Worm (Caenorhabditis elegans): ENCODE results near the gene unc-27.

DNA sequence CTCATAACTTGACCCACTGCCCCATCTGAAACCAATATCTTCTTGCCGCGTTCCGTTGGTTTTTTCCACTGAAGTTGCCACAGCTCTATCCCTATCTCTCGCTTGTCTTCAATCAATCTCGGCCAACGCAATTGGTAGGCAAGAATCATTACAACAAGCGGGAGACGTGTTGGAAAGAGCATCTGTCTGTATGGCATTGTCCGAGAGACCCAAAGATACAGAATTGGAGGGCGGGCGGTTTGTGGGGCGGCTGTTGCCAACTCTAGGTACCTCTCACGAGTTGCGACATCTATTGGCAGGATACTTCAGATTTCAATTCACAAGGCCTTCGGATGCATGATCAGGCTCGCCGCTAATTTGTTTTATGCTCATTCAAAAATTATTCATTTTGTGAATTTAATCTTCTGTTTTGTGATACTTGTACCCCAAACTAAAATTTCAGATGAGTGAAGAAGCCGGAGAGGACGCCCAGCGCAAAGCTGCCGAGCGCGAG lies at the start of gene unc-27:
- TF ChIP-seq zag-1 (tag; optimal IDR thresholded peaks at IDR 0.05): no peak
- no peak for TF ChIP-seq nhr-77 (tag; optimal IDR thresholded peaks at IDR 0.05)
- TF ChIP-seq elt-3 (tag; optimal IDR thresholded peaks at IDR 0.05): no peak
- TF ChIP-seq unc-62 (GFP tag; optimal IDR thresholded peaks at IDR 0.05): no peak
- TF ChIP-seq snpc-4 (tag; optimal IDR thresholded peaks at IDR 0.05): no peak
- no peak for TF ChIP-seq jun-1 (tag; optimal IDR thresholded peaks at IDR 0.05)
- TF ChIP-seq egl-27 (tag; optimal IDR thresholded peaks at IDR 0.05): no peak
- TF ChIP-seq ceh-9 (tag; optimal IDR thresholded peaks at IDR 0.05): no peak
- no peak for TF ChIP-seq nhr-237 (tag; optimal IDR thresholded peaks at IDR 0.05)

Data from whole organism, L3 larva.